Worm (Caenorhabditis elegans): Measurements from ENCODE around the gene set-20.

The set-20 gene

DNA sequence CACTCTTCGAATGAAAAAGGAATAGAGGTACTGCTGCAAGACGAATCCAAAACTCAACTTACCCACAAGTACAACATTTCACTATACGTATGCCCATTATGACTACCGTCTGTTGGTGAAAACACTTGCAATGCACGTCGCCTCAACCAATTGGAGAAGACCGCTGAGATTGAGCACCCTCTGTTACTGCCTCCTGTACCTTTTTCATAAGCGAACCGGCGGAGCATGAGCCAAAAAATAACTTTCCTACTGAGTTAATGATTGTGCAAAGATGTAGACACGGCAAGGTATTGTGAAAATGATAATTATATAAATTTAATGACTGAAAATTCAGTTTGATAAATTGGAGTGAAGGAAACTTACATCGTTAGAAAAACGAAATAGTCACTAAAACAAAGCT is 3.1 kb upstream of the set-20 start:
- TF ChIP-seq flt-1 (GFP tag; IDR thresholded peaks at IDR 0.05) (no peak), tbx-37 (GFP tag; conservative IDR thresholded peaks at IDR 0.05) (no peak)

DNA sequence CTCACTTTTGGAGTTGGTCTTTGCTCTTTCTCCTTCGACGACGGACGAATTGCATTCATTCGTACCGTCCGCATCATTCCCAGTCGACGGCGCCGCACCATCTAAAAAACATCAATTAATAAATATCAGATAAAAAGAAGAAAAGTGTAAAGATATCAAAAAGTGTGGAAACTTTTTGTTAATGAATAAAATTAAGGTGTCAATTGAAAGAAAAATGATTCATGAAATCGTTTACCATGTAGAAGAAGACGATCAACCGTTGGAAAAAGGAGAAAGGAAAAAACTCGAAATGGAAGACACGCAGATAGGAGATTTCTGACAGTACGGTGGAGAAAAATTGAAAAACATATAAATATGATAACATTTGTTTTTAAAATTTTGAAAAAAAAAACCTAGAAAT is 5.8 kb downstream of the set-20 start, which contains the start of gene set-19:
Gene set-19 (minus strand): TSS at position 101 of the 400 bp plus-strand sequence.
- TF ChIP-seq ama-1 (optimal IDR thresholded peaks at IDR 0.05) (no peak), ceh-36 (tag; optimal IDR thresholded peaks at IDR 0.05) (no peak), hmg-4 (GFP tag; optimal IDR thresholded peaks at IDR 0.05) (no peak), pes-1 (GFP tag; IDR thresholded peaks at IDR 0.05) (no peak), tra-4 (tag; optimal IDR thresholded peaks at IDR 0.05) (no peak), scrt-1 (GFP tag; IDR thresholded peaks at IDR 0.05) (no peak), flt-1 (GFP tag; IDR thresholded peaks at IDR 0.05) (no peak), hnd-1 (tag; optimal IDR thresholded peaks at IDR 0.05) (no peak), hmbx-1 (tag; optimal IDR thresholded peaks at IDR 0.05) (no peak), ceh-13 (GFP tag; optimal IDR thresholded peaks at IDR 0.05) (no peak), B0310.2 (tag; optimal IDR thresholded peaks at IDR 0.05) (no peak), ets-7 (tag; optimal IDR thresholded peaks at IDR 0.05) (no peak)

DNA sequence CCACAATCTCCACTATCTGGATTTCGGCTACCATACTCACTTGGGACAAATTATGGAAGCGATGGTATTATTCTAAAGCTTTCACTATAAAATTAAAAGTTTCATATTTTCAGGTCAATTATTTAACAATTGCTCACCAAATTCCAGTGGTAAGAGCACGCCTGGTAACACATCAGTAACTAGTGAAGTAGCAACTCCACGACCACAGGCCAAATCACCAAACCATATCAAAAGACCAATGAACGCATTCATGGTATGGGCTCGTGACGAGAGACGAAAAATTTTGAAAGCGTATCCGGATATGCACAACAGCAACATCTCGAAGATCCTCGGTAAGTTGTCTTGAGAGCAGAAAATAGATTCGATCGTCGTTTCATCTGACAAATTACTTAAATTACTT is 13.3 kb downstream of the set-20 start:
- TF ChIP-seq tra-4 (tag; optimal IDR thresholded peaks at IDR 0.05), result no peak
- no peak for TF ChIP-seq F13C5.2 (tag; optimal IDR thresholded peaks at IDR 0.05)
- TF ChIP-seq tbx-11 (GFP tag; IDR thresholded peaks at IDR 0.05), result no peak
- TF ChIP-seq tbx-37 (GFP tag; conservative IDR thresholded peaks at IDR 0.05), result no peak

DNA sequence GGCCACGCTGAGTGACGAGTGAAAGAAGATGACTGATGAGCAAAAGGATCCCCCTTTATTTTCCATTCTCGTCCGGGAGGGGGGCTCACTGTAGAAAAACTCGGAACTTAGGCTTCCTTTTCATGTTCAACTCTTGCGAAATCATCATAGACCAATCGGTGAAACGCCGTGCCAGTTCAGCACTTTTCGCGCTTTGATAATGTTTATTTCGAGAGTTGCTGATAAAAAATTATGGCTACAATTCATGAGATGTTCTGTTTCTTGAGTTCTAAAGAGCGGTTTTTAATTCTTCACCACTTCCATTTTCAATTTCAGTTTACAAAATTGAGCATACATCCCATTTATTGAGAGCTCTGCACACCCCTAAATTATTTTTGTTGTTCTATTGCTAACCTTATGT is 15.1 kb downstream of the set-20 start:
- TF ChIP-seq hmbx-1 (tag; optimal IDR thresholded peaks at IDR 0.05), result no peak
- TF ChIP-seq hnd-1 (tag; optimal IDR thresholded peaks at IDR 0.05), result no peak
- no peak for TF ChIP-seq aly-1 (tag; optimal IDR thresholded peaks at IDR 0.05)
- no peak for TF ChIP-seq ceh-36 (tag; optimal IDR thresholded peaks at IDR 0.05)
- TF ChIP-seq scrt-1 (GFP tag; IDR thresholded peaks at IDR 0.05), result no peak
- TF ChIP-seq B0310.2 (tag; optimal IDR thresholded peaks at IDR 0.05), result no peak
- TF ChIP-seq sea-1 (GFP tag; conservative IDR thresholded peaks at IDR 0.05), result no peak
- TF ChIP-seq F13C5.2 (tag; optimal IDR thresholded peaks at IDR 0.05), result no peak
- no peak for TF ChIP-seq pes-1 (GFP tag; IDR thresholded peaks at IDR 0.05)
- no peak for TF ChIP-seq tbx-11 (GFP tag; IDR thresholded peaks at IDR 0.05)
- no peak for TF ChIP-seq flt-1 (GFP tag; IDR thresholded peaks at IDR 0.05)
- TF ChIP-seq tra-4 (tag; optimal IDR thresholded peaks at IDR 0.05), result no peak
- TF ChIP-seq ama-1 (optimal IDR thresholded peaks at IDR 0.05), result no peak
- TF ChIP-seq ceh-13 (GFP tag; optimal IDR thresholded peaks at IDR 0.05), result no peak
- no peak for TF ChIP-seq tbx-37 (GFP tag; conservative IDR thresholded peaks at IDR 0.05)
- no peak for TF ChIP-seq hmg-4 (GFP tag; optimal IDR thresholded peaks at IDR 0.05)

DNA sequence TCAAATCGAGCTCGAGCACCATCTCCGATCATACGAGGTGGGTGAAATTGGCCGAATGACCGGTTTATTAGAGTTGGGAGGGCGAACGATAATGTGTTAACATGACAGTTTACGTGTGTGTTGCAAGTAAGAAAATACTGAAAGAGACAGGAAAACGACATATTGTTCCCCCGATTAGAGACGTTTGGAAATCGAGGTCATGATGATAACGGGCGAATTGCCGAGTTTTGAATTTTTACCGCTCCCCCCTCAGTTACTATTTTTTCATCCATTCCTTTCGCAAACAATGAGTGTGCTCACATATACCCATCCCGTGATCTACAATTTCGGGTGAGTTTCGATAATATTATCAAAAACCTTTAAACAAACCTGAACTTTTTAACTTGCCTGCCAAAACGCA is 16.2 kb downstream of the set-20 start:
- TF ChIP-seq F13C5.2 (tag; optimal IDR thresholded peaks at IDR 0.05), result no peak
- TF ChIP-seq hmbx-1 (tag; optimal IDR thresholded peaks at IDR 0.05), result no peak
- no peak for TF ChIP-seq scrt-1 (GFP tag; IDR thresholded peaks at IDR 0.05)
- TF ChIP-seq ets-7 (tag; optimal IDR thresholded peaks at IDR 0.05), result no peak
- no peak for TF ChIP-seq ceh-36 (tag; optimal IDR thresholded peaks at IDR 0.05)
- TF ChIP-seq ama-1 (optimal IDR thresholded peaks at IDR 0.05), result no peak
- no peak for TF ChIP-seq hmg-4 (GFP tag; optimal IDR thresholded peaks at IDR 0.05)
- TF ChIP-seq flt-1 (GFP tag; IDR thresholded peaks at IDR 0.05), result no peak
- TF ChIP-seq ceh-13 (GFP tag; optimal IDR thresholded peaks at IDR 0.05), result no peak
- no peak for TF ChIP-seq tbx-11 (GFP tag; IDR thresholded peaks at IDR 0.05)
- no peak for TF ChIP-seq sea-1 (GFP tag; conservative IDR thresholded peaks at IDR 0.05)
- TF ChIP-seq hnd-1 (tag; optimal IDR thresholded peaks at IDR 0.05), result no peak
- no peak for TF ChIP-seq tbx-37 (GFP tag; conservative IDR thresholded peaks at IDR 0.05)
- TF ChIP-seq B0310.2 (tag; optimal IDR thresholded peaks at IDR 0.05), result no peak
- no peak for TF ChIP-seq tra-4 (tag; optimal IDR thresholded peaks at IDR 0.05)
- no peak for TF ChIP-seq aly-1 (tag; optimal IDR thresholded peaks at IDR 0.05)
- no peak for TF ChIP-seq pes-1 (GFP tag; IDR thresholded peaks at IDR 0.05)

DNA sequence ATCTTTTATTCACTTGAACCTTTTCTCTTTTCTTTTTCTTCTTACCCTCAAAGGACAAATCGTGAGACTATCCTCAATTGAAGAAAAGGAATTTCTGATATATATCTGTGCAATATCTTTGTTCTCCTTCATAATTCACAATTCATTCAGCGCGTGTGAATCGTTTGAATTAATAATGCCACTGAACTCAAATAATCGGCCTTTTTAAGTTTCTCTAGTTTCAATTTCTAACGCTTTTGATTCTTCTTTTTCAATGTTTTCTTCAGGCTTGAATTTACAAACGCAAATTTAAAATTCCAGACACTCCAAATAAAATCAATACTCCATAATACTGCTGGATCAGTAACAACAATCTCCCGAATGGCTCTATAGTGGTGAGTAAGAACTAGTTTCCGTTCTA is 22.4 kb downstream of the set-20 start, which contains the start of gene egl-13:
Gene egl-13 (plus strand): TSS at position 301 of the 400 bp plus-strand sequence.
- no peak for TF ChIP-seq sea-1 (GFP tag; conservative IDR thresholded peaks at IDR 0.05)
- no peak for TF ChIP-seq hnd-1 (tag; optimal IDR thresholded peaks at IDR 0.05)
- TF ChIP-seq F13C5.2 (tag; optimal IDR thresholded peaks at IDR 0.05), result no peak
- TF ChIP-seq hmbx-1 (tag; optimal IDR thresholded peaks at IDR 0.05), result no peak
- TF ChIP-seq ets-7 (tag; optimal IDR thresholded peaks at IDR 0.05), result no peak
- no peak for TF ChIP-seq B0310.2 (tag; optimal IDR thresholded peaks at IDR 0.05)
- no peak for TF ChIP-seq hmg-4 (GFP tag; optimal IDR thresholded peaks at IDR 0.05)
- no peak for TF ChIP-seq aly-1 (tag; optimal IDR thresholded peaks at IDR 0.05)
- no peak for TF ChIP-seq scrt-1 (GFP tag; IDR thresholded peaks at IDR 0.05)
- TF ChIP-seq ama-1 (optimal IDR thresholded peaks at IDR 0.05), result no peak
- TF ChIP-seq flt-1 (GFP tag; IDR thresholded peaks at IDR 0.05), result no peak

DNA sequence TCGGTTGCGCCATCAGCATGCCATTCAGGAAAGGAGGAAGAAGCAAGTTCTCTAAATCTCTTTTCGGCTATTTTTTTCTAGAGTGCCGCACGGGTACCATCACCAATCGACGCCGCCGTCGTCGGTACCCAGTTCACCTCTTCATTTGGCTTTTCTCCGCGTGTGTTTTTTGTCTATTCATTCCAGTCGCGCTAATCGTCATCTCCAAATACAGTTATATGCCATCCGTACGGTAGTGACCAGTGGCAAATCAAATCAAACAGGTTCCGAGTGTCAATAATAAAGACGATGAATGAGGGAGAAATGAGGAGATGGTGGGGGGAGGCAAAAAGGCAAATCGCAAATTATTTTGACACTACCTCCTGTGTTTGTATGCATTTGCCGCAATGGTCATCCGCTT is 24.8 kb downstream of the set-20 start:
- no peak for TF ChIP-seq scrt-1 (GFP tag; IDR thresholded peaks at IDR 0.05)
- TF ChIP-seq ama-1 (optimal IDR thresholded peaks at IDR 0.05), result no peak
- TF ChIP-seq flt-1 (GFP tag; IDR thresholded peaks at IDR 0.05), result no peak
- TF ChIP-seq hmbx-1 (tag; optimal IDR thresholded peaks at IDR 0.05), result no peak
- TF ChIP-seq pes-1 (GFP tag; IDR thresholded peaks at IDR 0.05), result no peak
- no peak for TF ChIP-seq hnd-1 (tag; optimal IDR thresholded peaks at IDR 0.05)
- TF ChIP-seq tbx-11 (GFP tag; IDR thresholded peaks at IDR 0.05), result no peak
- no peak for TF ChIP-seq B0310.2 (tag; optimal IDR thresholded peaks at IDR 0.05)

DNA sequence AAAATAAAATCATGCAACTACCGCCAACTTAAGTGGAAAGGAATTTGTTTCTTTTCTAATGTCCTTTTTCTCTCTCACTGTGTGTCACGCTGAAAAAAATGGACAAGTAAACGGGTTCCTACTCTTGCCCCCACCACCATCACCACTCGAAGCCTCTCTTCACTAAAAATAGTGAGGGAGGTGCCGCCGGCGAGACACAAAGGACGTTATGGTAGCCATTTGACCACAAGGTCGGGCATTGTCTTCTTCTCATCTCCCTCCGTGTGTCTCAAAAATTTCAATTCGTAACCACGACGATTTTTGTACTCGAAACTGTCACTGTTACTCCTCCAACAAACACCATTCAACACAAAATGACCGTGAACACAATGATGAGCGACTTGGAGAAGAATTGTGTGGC is 26.3 kb downstream of the set-20 start, which contains the start of gene T22B7.22:
Gene T22B7.22 (plus strand): TSS at position 354 of the 400 bp plus-strand sequence.
- TF ChIP-seq tbx-37 (GFP tag; conservative IDR thresholded peaks at IDR 0.05) (no peak), flt-1 (GFP tag; IDR thresholded peaks at IDR 0.05) (no peak), F13C5.2 (tag; optimal IDR thresholded peaks at IDR 0.05) (no peak)

All from whole organism, early embryonic.